Worm (Caenorhabditis elegans): ENCODE results near the gene F11D11.12.

The F11D11.12 gene

ce11 chrV:18724076-18724475 lies 26.4 kb downstream of the F11D11.12 start:
- TF ChIP-seq nhr-76 (tag; optimal IDR thresholded peaks at IDR 0.05) (no peak), ceh-39 (tag; optimal IDR thresholded peaks at IDR 0.05) (no peak), mep-1 (tag; optimal IDR thresholded peaks at IDR 0.05) (no peak), drap-1 (GFP tag; optimal IDR thresholded peaks at IDR 0.05) (no peak), unc-120 (tag; optimal IDR thresholded peaks at IDR 0.05; ENCODE audit: poor library complexity, severe bottlenecking) (no peak), mls-2 (tag; optimal IDR thresholded peaks at IDR 0.05) (no peak), nhr-12 (tag; optimal IDR thresholded peaks at IDR 0.05) (no peak), cnd-1 (tag; optimal IDR thresholded peaks at IDR 0.05) (no peak)

ce11 chrV:18723604-18724003 lies 26.9 kb downstream of the F11D11.12 start:
- no peak for TF ChIP-seq nhr-12 (tag; optimal IDR thresholded peaks at IDR 0.05)
- TF ChIP-seq mab-5 (tag; optimal IDR thresholded peaks at IDR 0.05): peak; percentile 86
- TF ChIP-seq lsy-2 (tag; optimal IDR thresholded peaks at IDR 0.05): peak; percentile 89
- TF ChIP-seq cnd-1 (tag; optimal IDR thresholded peaks at IDR 0.05): peak; percentile 50
- peak; percentile 13 for TF ChIP-seq elt-3 (tag; optimal IDR thresholded peaks at IDR 0.05)
- TF ChIP-seq unc-120 (tag; optimal IDR thresholded peaks at IDR 0.05; ENCODE audit: poor library complexity, severe bottlenecking): peak; percentile 52
- TF ChIP-seq lin-13 (tag; optimal IDR thresholded peaks at IDR 0.05): peak; percentile 86
- TF ChIP-seq nhr-28 (tag; optimal IDR thresholded peaks at IDR 0.05): no peak
- peak; percentile 83 for TF ChIP-seq unc-62 (GFP tag; optimal IDR thresholded peaks at IDR 0.05)
- peak; percentile 97 for TF ChIP-seq pha-4 (tag; optimal IDR thresholded peaks at IDR 0.05)
- TF ChIP-seq lin-32 (GFP tag; optimal IDR thresholded peaks at IDR 0.05): peak; percentile 3
- TF ChIP-seq bed-3 (GFP tag; optimal IDR thresholded peaks at IDR 0.05): no peak
- no peak for TF ChIP-seq sem-2 (GFP tag; optimal IDR thresholded peaks at IDR 0.05)
- no peak for TF ChIP-seq ham-2 (GFP tag; optimal IDR thresholded peaks at IDR 0.05)
- TF ChIP-seq unc-39 (tag; optimal IDR thresholded peaks at IDR 0.05): no peak
- TF ChIP-seq nhr-76 (tag; optimal IDR thresholded peaks at IDR 0.05): no peak
- no peak for TF ChIP-seq M03D4.4 (tag; optimal IDR thresholded peaks at IDR 0.05)
- peak; percentile 93 for TF ChIP-seq nhr-237 (tag; optimal IDR thresholded peaks at IDR 0.05)
- peak; percentile 83 for TF ChIP-seq nhr-2 (tag; optimal IDR thresholded peaks at IDR 0.05)
- no peak for TF ChIP-seq zip-8 (tag; optimal IDR thresholded peaks at IDR 0.05)
- no peak for TF ChIP-seq ceh-83 (GFP tag; optimal IDR thresholded peaks at IDR 0.05)
- peak; percentile 24 for TF ChIP-seq mls-2 (tag; optimal IDR thresholded peaks at IDR 0.05)
- TF ChIP-seq flh-1 (GFP tag; optimal IDR thresholded peaks at IDR 0.05): no peak
- no peak for TF ChIP-seq ceh-43 (GFP tag; optimal IDR thresholded peaks at IDR 0.05)
- TF ChIP-seq elt-1 (tag; optimal IDR thresholded peaks at IDR 0.05; ENCODE audit: borderline replicate concordance, insufficient read depth): no peak
- TF ChIP-seq hlh-1 (tag; optimal IDR thresholded peaks at IDR 0.05): peak; percentile 92
- peak; percentile 96 for TF ChIP-seq ces-1 (GFP tag; optimal IDR thresholded peaks at IDR 0.05)
- TF ChIP-seq mep-1 (tag; optimal IDR thresholded peaks at IDR 0.05): peak; percentile 80
- TF ChIP-seq sptf-1 (tag; optimal IDR thresholded peaks at IDR 0.05): no peak
- TF ChIP-seq snpc-4 (tag; optimal IDR thresholded peaks at IDR 0.05): no peak
- TF ChIP-seq blmp-1 (tag; optimal IDR thresholded peaks at IDR 0.05): no peak
- TF ChIP-seq ztf-11 (tag; optimal IDR thresholded peaks at IDR 0.05): peak; percentile 22
- TF ChIP-seq ceh-39 (tag; optimal IDR thresholded peaks at IDR 0.05): peak; percentile 99
- no peak for TF ChIP-seq tbx-8 (GFP tag; optimal IDR thresholded peaks at IDR 0.05)
- no peak for TF ChIP-seq drap-1 (GFP tag; optimal IDR thresholded peaks at IDR 0.05)

DNA sequence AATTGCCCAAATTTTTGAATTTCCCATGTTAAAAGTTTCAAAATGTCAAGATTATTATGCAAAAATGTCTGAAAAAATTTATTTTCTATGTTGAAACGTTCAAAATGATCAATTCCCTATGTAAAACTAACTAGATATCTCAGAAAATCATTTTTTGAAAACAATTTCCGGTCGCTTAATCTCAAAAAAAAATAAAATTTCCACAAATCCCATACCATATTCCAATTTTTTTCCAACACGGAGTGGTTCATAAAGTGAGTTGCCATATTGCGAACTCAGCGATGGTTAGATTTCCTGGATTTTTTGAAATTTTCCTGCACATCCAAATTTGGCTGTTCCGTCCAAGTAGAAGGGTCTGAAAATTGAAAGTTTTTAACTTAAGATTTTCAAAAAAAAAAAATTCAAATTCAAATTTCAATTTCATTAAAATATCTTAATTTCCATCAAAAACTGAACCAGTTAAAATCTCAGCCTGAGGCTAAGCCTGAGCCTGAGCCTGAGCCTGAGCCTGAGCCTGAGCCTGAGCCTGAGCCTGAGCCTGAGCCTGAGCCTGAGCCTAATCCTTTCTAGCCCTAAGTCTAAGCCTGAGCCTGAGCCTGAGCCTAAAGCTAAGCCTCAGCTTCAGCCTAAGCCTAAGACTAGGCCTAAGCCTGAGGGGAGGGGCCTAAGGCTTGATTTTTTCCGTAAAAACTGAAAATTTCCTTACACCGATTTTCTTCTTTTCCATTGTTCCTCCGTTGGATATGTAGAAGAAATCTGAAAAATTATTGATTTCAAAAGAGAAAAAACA lies 27.8 kb downstream of the F11D11.12 start:
- no peak for TF ChIP-seq tbx-8 (GFP tag; optimal IDR thresholded peaks at IDR 0.05)
- TF ChIP-seq bed-3 (GFP tag; optimal IDR thresholded peaks at IDR 0.05): no peak
- TF ChIP-seq flh-1 (GFP tag; optimal IDR thresholded peaks at IDR 0.05): no peak
- no peak for TF ChIP-seq lin-32 (GFP tag; optimal IDR thresholded peaks at IDR 0.05)
- TF ChIP-seq lin-13 (tag; optimal IDR thresholded peaks at IDR 0.05): no peak
- TF ChIP-seq M03D4.4 (tag; optimal IDR thresholded peaks at IDR 0.05): no peak
- TF ChIP-seq ham-2 (GFP tag; optimal IDR thresholded peaks at IDR 0.05): no peak
- no peak for TF ChIP-seq mls-2 (tag; optimal IDR thresholded peaks at IDR 0.05)
- TF ChIP-seq zip-8 (tag; optimal IDR thresholded peaks at IDR 0.05): no peak
- TF ChIP-seq unc-39 (tag; optimal IDR thresholded peaks at IDR 0.05): no peak
- TF ChIP-seq lsy-2 (tag; optimal IDR thresholded peaks at IDR 0.05): no peak
- no peak for TF ChIP-seq sptf-1 (tag; optimal IDR thresholded peaks at IDR 0.05)
- no peak for TF ChIP-seq pha-4 (tag; optimal IDR thresholded peaks at IDR 0.05)
- TF ChIP-seq nhr-28 (tag; optimal IDR thresholded peaks at IDR 0.05): no peak
